Worm (Caenorhabditis elegans) whole organism, mixed stage, embryonic: ENCODE results near the gene F58A4.6.

ENCODE experiments used
- blmp-1 ChIP-seq: fragments of 150-350 bp; optimal IDR thresholded peaks from 2 replicates; lab custom pipeline; 2014; ENCODE audit warnings: missing biosample characterization, missing genetic modification characterization
- ceh-43 ChIP-seq: fragments of 200-800 bp; sonication (Bioruptor generic); optimal IDR thresholded peaks from 2 replicates; lab custom pipeline; 2018; ENCODE audit warnings: mild to moderate bottlenecking, missing genetic modification characterization, moderate library complexity, missing compliant biosample characterization
- elt-3 ChIP-seq: fragments of 150-350 bp; optimal IDR thresholded peaks from 2 replicates; lab custom pipeline; 2014; ENCODE audit warnings: missing biosample characterization, missing genetic modification characterization
- lin-13 ChIP-seq: fragments of 150-350 bp; optimal IDR thresholded peaks from 2 replicates; lab custom pipeline; 2014; ENCODE audit warnings: missing biosample characterization, missing genetic modification characterization
- pha-4 ChIP-seq: fragments of 150-350 bp; optimal IDR thresholded peaks from 2 replicates; lab custom pipeline; 2018; ENCODE audit warnings: missing biosample characterization, missing genetic modification reagents, missing genetic modification characterization

ce11 chrIII:9637016-9637415 lies 22.7 kb downstream of the F58A4.6 start, which contains the start of gene gei-13:
- TF ChIP-seq ceh-43 (GFP tag; lab: Kevin White, UChicago) (no peak), elt-3 (tag; lab: Kevin White, UChicago) (no peak), pha-4 (tag; lab: Kevin White, UChicago) (no peak), lin-13 (tag; lab: Kevin White, UChicago) (no peak), blmp-1 (tag; lab: Kevin White, UChicago) (no peak)
